Worm (Caenorhabditis elegans) whole organism, L4 larva: Measurements from ENCODE around the gene rab-21.
A peak's percentile ranks its signal among the peaks of the same experiment; 100 is the strongest.

Experiments used
- F10B5.3 ChIP-seq: sonication (generic microtip); optimal IDR thresholded peaks from 2 replicates; lab custom pipeline; 2016; ENCODE audit warnings: mild to moderate bottlenecking, missing genetic modification characterization, missing compliant biosample characterization
- F49E8.2 ChIP-seq: sonication (generic microtip); optimal IDR thresholded peaks from 2 replicates; lab custom pipeline; 2016; ENCODE audit warnings: missing compliant biosample characterization, mild to moderate bottlenecking, missing genetic modification characterization, borderline replicate concordance
- R02D3.7 ChIP-seq: fragments of 150-350 bp; sonication (generic microtip); optimal IDR thresholded peaks from 3 replicates; lab custom pipeline; 2014; ENCODE audit warnings: missing biosample characterization, missing genetic modification characterization
- T20F7.1 ChIP-seq: fragments of 200-800 bp; sonication (Bioruptor generic); optimal IDR thresholded peaks from 2 replicates; lab custom pipeline; 2018; ENCODE audit warnings: mild to moderate bottlenecking, missing genetic modification characterization, missing compliant biosample characterization
- Y105C5A.15 ChIP-seq: fragments of 200-800 bp; sonication (Bioruptor generic); IDR thresholded peaks from 2 replicates; pipeline ENCODE4 v1.3.6; 2022; ENCODE audit warnings: missing genetic modification characterization, missing compliant biosample characterization
- Y5F2A.4 ChIP-seq: fragments of 200-800 bp; sonication (Bioruptor generic); optimal IDR thresholded peaks from 2 replicates; lab custom pipeline; 2018; ENCODE audit warnings: mild to moderate bottlenecking, missing genetic modification characterization, missing compliant biosample characterization
- Y75B8A.6 ChIP-seq: fragments of 200-800 bp; sonication (Bioruptor generic); IDR thresholded peaks from 2 replicates; pipeline ENCODE4 v1.3.6; 2022; ENCODE audit warnings: missing genetic modification reagents, missing genetic modification characterization, missing compliant biosample characterization
- ZK337.2 ChIP-seq: fragments of 200-800 bp; sonication (Bioruptor generic); IDR thresholded peaks from 2 replicates; pipeline ENCODE4 v1.3.6; 2022; ENCODE audit warnings: missing genetic modification reagents, missing genetic modification characterization, missing compliant biosample characterization
- aha-1 ChIP-seq: fragments of 150-350 bp; peaks from one replicate; lab custom pipeline; 2014; ENCODE audit warnings: missing biosample characterization, missing genetic modification characterization
- ceh-28 ChIP-seq: fragments of 150-350 bp; optimal IDR thresholded peaks from 2 replicates; lab custom pipeline; 2014; ENCODE audit warnings: missing biosample characterization, missing genetic modification reagents, missing genetic modification characterization
- daf-12 ChIP-seq: fragments of 150-350 bp; optimal IDR thresholded peaks from 2 replicates; lab custom pipeline; 2014; ENCODE audit warnings: missing biosample characterization, missing genetic modification reagents, missing genetic modification characterization
- dmd-6 ChIP-seq: fragments of 200-800 bp; sonication (Bioruptor generic); IDR thresholded peaks from 2 replicates; pipeline ENCODE4 v1.3.6; 2022; ENCODE audit warnings: missing genetic modification reagents, missing genetic modification characterization, missing compliant biosample characterization
- dmd-9 ChIP-seq: fragments of 200-800 bp; sonication (Bioruptor generic); IDR thresholded peaks from 2 replicates; pipeline ENCODE4 v1.3.6; 2022; ENCODE audit warnings: missing genetic modification reagents, missing genetic modification characterization, missing compliant biosample characterization
- dve-1 ChIP-seq: sonication (generic microtip); optimal IDR thresholded peaks from 2 replicates; lab custom pipeline; 2017; ENCODE audit warnings: antibody characterized with exemption, mild to moderate bottlenecking, missing genetic modification characterization, missing compliant biosample characterization; ENCODE audit not compliant: insufficient read depth
- egl-43 ChIP-seq: fragments of 200-800 bp; sonication (Bioruptor generic); IDR thresholded peaks from 2 replicates; pipeline ENCODE4 v1.3.6; 2022; ENCODE audit warnings: missing genetic modification reagents, missing genetic modification characterization, missing compliant biosample characterization
- fkh-10 ChIP-seq: fragments of 150-350 bp; optimal IDR thresholded peaks from 2 replicates; lab custom pipeline; 2014; ENCODE audit warnings: missing biosample characterization, missing genetic modification reagents, missing genetic modification characterization
- fos-1 ChIP-seq: fragments of 150-350 bp; optimal IDR thresholded peaks from 2 replicates; lab custom pipeline; 2014; ENCODE audit warnings: missing biosample characterization, missing genetic modification characterization
- hmg-1.1 ChIP-seq: fragments of 200-800 bp; sonication (Bioruptor generic); IDR thresholded peaks from 2 replicates; pipeline ENCODE4 v1.3.6; 2022; ENCODE audit warnings: missing genetic modification reagents, missing genetic modification characterization, missing compliant biosample characterization
- jun-1 ChIP-seq: fragments of 150-350 bp; optimal IDR thresholded peaks from 2 replicates; lab custom pipeline; 2014; ENCODE audit warnings: missing biosample characterization, missing genetic modification reagents, missing genetic modification characterization
- lim-7 ChIP-seq: fragments of 200-800 bp; sonication (Bioruptor generic); IDR thresholded peaks from 2 replicates; pipeline ENCODE4 v1.3.6; 2022; ENCODE audit warnings: missing genetic modification characterization, missing compliant biosample characterization
- lin-1 ChIP-seq: fragments of 200-800 bp; sonication (Bioruptor generic); IDR thresholded peaks from 2 replicates; pipeline ENCODE4 v1.3.6; 2022; ENCODE audit warnings: missing genetic modification reagents, missing genetic modification characterization, missing compliant biosample characterization
- lin-13 ChIP-seq: fragments of 150-350 bp; optimal IDR thresholded peaks from 2 replicates; lab custom pipeline; 2014; ENCODE audit warnings: missing biosample characterization, missing genetic modification reagents, missing genetic modification characterization
- lin-38 ChIP-seq: fragments of 200-800 bp; sonication (Bioruptor generic); IDR thresholded peaks from 2 replicates; pipeline ENCODE4 v1.3.6; 2022; ENCODE audit warnings: missing genetic modification reagents, missing genetic modification characterization, missing compliant biosample characterization
- lir-3 ChIP-seq: sonication (generic microtip); optimal IDR thresholded peaks from 2 replicates; lab custom pipeline; 2016; ENCODE audit warnings: mild to moderate bottlenecking, missing genetic modification characterization, missing compliant biosample characterization
- mes-2 ChIP-seq: sonication (generic microtip); optimal IDR thresholded peaks from 2 replicates; lab custom pipeline; 2016; ENCODE audit warnings: missing genotype, mild to moderate bottlenecking, missing genetic modification characterization, missing compliant biosample characterization; ENCODE audit not compliant: poor library complexity, severe bottlenecking
- nhr-10 ChIP-seq: fragments of 150-350 bp; optimal IDR thresholded peaks from 2 replicates; lab custom pipeline; 2014; ENCODE audit warnings: missing biosample characterization, missing genetic modification characterization
- nhr-111 ChIP-seq: fragments of 200-800 bp; sonication (Bioruptor generic); optimal IDR thresholded peaks from 2 replicates; lab custom pipeline; 2018; ENCODE audit warnings: mild to moderate bottlenecking, missing genetic modification characterization, missing compliant biosample characterization
- nhr-237 ChIP-seq: sonication (generic microtip); optimal IDR thresholded peaks from 2 replicates; lab custom pipeline; 2017; ENCODE audit warnings: missing biosample characterization, missing genetic modification characterization
- nhr-28 ChIP-seq: fragments of 150-350 bp; optimal IDR thresholded peaks from 2 replicates; lab custom pipeline; 2014; ENCODE audit warnings: missing biosample characterization, missing genetic modification characterization
- nhr-41 ChIP-seq: fragments of 200-800 bp; sonication (Bioruptor generic); IDR thresholded peaks from 2 replicates; pipeline ENCODE4 v1.3.6; 2022; ENCODE audit warnings: missing genetic modification reagents, missing genetic modification characterization, missing compliant biosample characterization
- nhr-6 ChIP-seq: fragments of 150-350 bp; optimal IDR thresholded peaks from 2 replicates; lab custom pipeline; 2014; ENCODE audit warnings: missing biosample characterization, missing genetic modification characterization
- pqm-1 ChIP-seq: sonication (generic microtip); optimal IDR thresholded peaks from 2 replicates; lab custom pipeline; 2017; ENCODE audit warnings: missing biosample characterization, missing genetic modification characterization
- skn-1 ChIP-seq: fragments of 150-350 bp; optimal IDR thresholded peaks from 2 replicates; lab custom pipeline; 2014; ENCODE audit warnings: missing biosample characterization, missing genetic modification characterization
- spr-3 ChIP-seq: fragments of 200-800 bp; sonication (Bioruptor generic); optimal IDR thresholded peaks from 2 replicates; lab custom pipeline; 2018; ENCODE audit warnings: mild to moderate bottlenecking, missing genetic modification characterization, missing compliant biosample characterization
- tra-1 ChIP-seq: fragments of 200-800 bp; sonication (Bioruptor generic); IDR thresholded peaks from 2 replicates; pipeline ENCODE4 v1.3.6; 2022; ENCODE audit warnings: missing genetic modification reagents, missing genetic modification characterization, missing compliant biosample characterization
- unc-130 ChIP-seq: sonication (generic microtip); optimal IDR thresholded peaks from 2 replicates; lab custom pipeline; 2016; ENCODE audit warnings: missing genetic modification reagents, missing genetic modification characterization, missing compliant biosample characterization
- unc-62 ChIP-seq, 3 experiments: fragments of 150-350 bp in 1 of 3; sonication (generic microtip); optimal IDR thresholded peaks in 2 of 3; peaks in 1 of 3; 1 replicate in 1 of 3; 2 replicates in 2 of 3; lab custom pipeline; 2014 to 2017; ENCODE audit warnings: missing biosample characterization in 3 of 3, missing genetic modification characterization in 3 of 3, missing genetic modification reagents in 3 of 3, missing genotype in 1 of 3
- zfp-2 ChIP-seq: sonication (generic microtip); optimal IDR thresholded peaks from 2 replicates; lab custom pipeline; 2016; ENCODE audit warnings: mild to moderate bottlenecking, missing genetic modification characterization, missing compliant biosample characterization
- zip-2 ChIP-seq: fragments of 150-350 bp; optimal IDR thresholded peaks from 2 replicates; lab custom pipeline; 2014; ENCODE audit warnings: missing biosample characterization, missing genetic modification characterization
- ztf-11 ChIP-seq: fragments of 150-350 bp; optimal IDR thresholded peaks from 2 replicates; lab custom pipeline; 2014; ENCODE audit warnings: missing biosample characterization, missing genetic modification characterization
- ztf-7 ChIP-seq: fragments of 150-350 bp; optimal IDR thresholded peaks from 2 replicates; lab custom pipeline; 2014; ENCODE audit warnings: missing biosample characterization, missing genetic modification characterization

rab-21 gene

DNA sequence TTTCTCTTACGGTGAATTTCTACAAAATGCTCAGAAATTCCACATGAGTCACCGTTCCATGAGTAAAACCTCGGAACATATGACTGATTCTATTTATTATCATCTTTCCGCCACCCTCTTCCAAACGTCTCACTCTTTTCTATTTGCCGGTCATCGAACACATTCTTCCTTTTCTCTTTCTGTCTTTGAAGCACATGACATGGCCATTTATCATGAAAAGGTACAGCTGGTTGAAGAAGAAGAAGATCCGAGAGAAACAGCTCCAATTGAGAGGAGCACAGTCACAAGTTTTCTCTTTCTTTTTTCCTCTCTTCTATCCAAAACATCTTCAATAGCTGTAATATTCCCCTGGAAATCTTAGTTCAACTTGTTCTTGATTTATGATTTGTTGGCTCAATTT lies 7.8 kb downstream of the rab-21 start, which contains the start of gene cup-16 (continued):
- peak in 1 of 2 experiments; percentile 71 for TF ChIP-seq unc-62 (GFP tag; optimal IDR thresholded peaks at IDR 0.05 in 1 of 2; lab: Kevin White, UChicago)
- no peak for TF ChIP-seq unc-62 (tag; optimal IDR thresholded peaks at IDR 0.05; lab: Kevin White, UChicago)
- TF ChIP-seq F10B5.3 = no peak

DNA sequence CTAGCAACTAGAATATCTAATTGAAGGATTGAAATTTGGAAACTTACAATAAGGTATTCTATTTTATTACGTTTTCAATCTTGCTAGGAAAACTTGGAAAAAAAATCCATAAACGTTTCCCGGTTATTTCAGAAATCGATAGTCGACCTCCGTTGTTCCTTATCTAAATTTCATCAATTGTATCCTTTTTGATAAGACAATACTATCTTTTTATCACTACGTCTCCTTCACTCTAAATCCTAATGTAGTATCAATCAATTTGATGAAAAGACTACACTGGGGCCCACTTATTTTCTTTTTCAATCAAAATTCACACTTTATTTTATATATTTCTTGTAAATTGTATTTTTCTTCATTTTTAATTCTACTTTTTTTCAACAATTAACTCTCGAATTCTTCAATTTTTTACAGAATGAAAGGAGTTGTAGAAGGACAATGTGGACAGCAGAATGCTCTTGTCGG lies 10.4 kb downstream of the rab-21 start, which contains the start of gene prx-5:
Gene prx-5, plus strand, starts transcription at position 412 of the 462 bp plus-strand sequence.
- peak; percentile 29; the same call in 1 of the 2 replicates for TF ChIP-seq dmd-6 (GFP tag; lab: Robert Waterston, UW)
- no peak for TF ChIP-seq R02D3.7
- peak; percentile 32 for TF ChIP-seq dve-1
- TF ChIP-seq pqm-1 = peak; percentile 35
- no peak for TF ChIP-seq zfp-2 (tag; lab: Kevin White, UChicago)
- TF ChIP-seq zip-2 (tag; lab: Kevin White, UChicago) = no peak
- TF ChIP-seq daf-12 (tag; lab: Kevin White, UChicago) = no peak
- TF ChIP-seq hmg-1.1 = no peak
- peak; percentile 10 for TF ChIP-seq T20F7.1 (GFP tag; lab: Kevin White, UChicago)
- TF ChIP-seq ztf-7 (tag; lab: Kevin White, UChicago) = no peak
- TF ChIP-seq unc-130 (GFP tag; lab: Kevin White, UChicago) = no peak
- no peak for TF ChIP-seq F49E8.2 (tag; lab: Kevin White, UChicago)
- no peak for TF ChIP-seq lin-38 (GFP tag; lab: Robert Waterston, UW)
- peak; percentile 77 for TF ChIP-seq nhr-28 (tag; lab: Kevin White, UChicago)

ce11 chrII:8703729-8704128 lies 11.1 kb downstream of the rab-21 start, which contains the start of gene ceh-7:
ceh-7 (minus strand) TSS chrII:8703829.
- TF ChIP-seq lin-13 (no peak), ZK337.2 (no peak), dmd-6 (GFP tag; lab: Robert Waterston, UW) (no peak), spr-3 (GFP tag; lab: Kevin White, UChicago) (no peak), unc-130 (GFP tag; lab: Kevin White, UChicago) (no peak), ztf-11 (tag; lab: Kevin White, UChicago) (no peak), Y75B8A.6 (GFP tag; lab: Robert Waterston, UW) (no peak), nhr-111 (GFP tag; lab: Kevin White, UChicago) (no peak), egl-43 (GFP tag; lab: Robert Waterston, UW) (no peak), ceh-28 (no peak), nhr-41 (no peak), mes-2 (no peak), skn-1 (tag; lab: Kevin White, UChicago) (no peak), Y105C5A.15 (GFP tag; lab: Robert Waterston, UW) (no peak), tra-1 (no peak), nhr-10 (tag; lab: Kevin White, UChicago) (no peak), fos-1 (no peak)

- no peak for TF ChIP-seq nhr-237 (tag; lab: Kevin White, UChicago)
- TF ChIP-seq lir-3 (tag; lab: Kevin White, UChicago) = no peak
- no peak for TF ChIP-seq dmd-6 (GFP tag; lab: Robert Waterston, UW)
- no peak for TF ChIP-seq fkh-10
- TF ChIP-seq jun-1 (tag; lab: Kevin White, UChicago) = no peak
- no peak for TF ChIP-seq Y5F2A.4
- no peak for TF ChIP-seq dmd-9
- TF ChIP-seq tra-1 = no peak
- no peak for TF ChIP-seq nhr-10 (tag; lab: Kevin White, UChicago)
- TF ChIP-seq lin-1 (GFP tag; lab: Robert Waterston, UW) = no peak
- TF ChIP-seq nhr-6 (tag; lab: Kevin White, UChicago) = no peak
- no peak for TF ChIP-seq Y75B8A.6 (GFP tag; lab: Robert Waterston, UW)
- no peak for TF ChIP-seq ZK337.2
- TF ChIP-seq aha-1 (tag; lab: Kevin White, UChicago) = no peak
- no peak for TF ChIP-seq lim-7 (GFP tag; lab: Robert Waterston, UW)
These were observed 13.0 kb downstream of the rab-21 start, which contains the start of gene sphk-1 for ce11 chrII:8701619-8702350. sphk-1 (minus strand) TSS chrII:8701669.
